Worm (Caenorhabditis elegans): Measurements from ENCODE around the gene Y6E2A.10.

DNA sequence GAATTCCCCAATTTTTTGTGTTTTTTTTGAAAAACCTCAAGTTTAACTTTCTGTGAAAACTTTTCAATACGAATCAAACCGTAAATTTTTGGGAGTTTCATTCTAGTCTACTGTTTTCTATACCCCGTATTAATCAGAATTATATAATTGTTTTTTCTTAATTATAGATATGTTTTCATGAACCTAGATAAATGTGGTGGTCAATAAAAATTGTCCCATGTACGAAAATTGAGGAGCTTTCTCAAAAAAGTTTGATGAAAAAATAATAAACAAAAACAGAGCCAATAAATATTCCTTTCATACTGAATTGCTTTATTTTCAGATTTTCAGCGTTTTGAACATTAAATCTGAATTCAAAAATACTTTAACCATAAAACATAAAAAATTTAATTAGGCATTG lies 20.0 kb downstream of the Y6E2A.10 start, which contains the start of gene Y6E2A.1:
- TF ChIP-seq him-1 (tag; optimal IDR thresholded peaks at IDR 0.05) (no peak), dao-5 (tag; optimal IDR thresholded peaks at IDR 0.05) (no peak)
